Worm (Caenorhabditis elegans) whole organism, L1 larva: ENCODE measurements around the gene inos-1.
"Not testable (repeated sequence)": the region's sequence is repeated elsewhere in the genome, so short reads cannot be mapped to it uniquely, and the experiment has no call there.

Source experiments
- F16B12.6 ChIP-seq: fragments of 150-350 bp; optimal IDR thresholded peaks from 2 replicates; lab custom pipeline; 2014; ENCODE audit warnings: missing biosample characterization, missing genetic modification characterization
- aha-1 ChIP-seq: fragments of 150-350 bp; optimal IDR thresholded peaks from 2 replicates; lab custom pipeline; 2014; ENCODE audit warnings: missing biosample characterization, missing genetic modification characterization
- ceh-8 ChIP-seq: fragments of 200-800 bp; sonication (Bioruptor generic); optimal IDR thresholded peaks from 2 replicates; lab custom pipeline; 2018; ENCODE audit warnings: mild to moderate bottlenecking, missing genetic modification characterization, moderate library complexity, missing compliant biosample characterization
- ceh-90 ChIP-seq: sonication (generic microtip); optimal IDR thresholded peaks from 2 replicates; lab custom pipeline; 2016; ENCODE audit warnings: missing genetic modification characterization, missing compliant biosample characterization
- efl-1 ChIP-seq, 4 experiments: fragments of 150-350 bp; optimal IDR thresholded peaks in 3 of 4; peaks in 1 of 4; 1 replicate in 1 of 4; 2 replicates in 3 of 4; lab custom pipeline; 2014; ENCODE audit warnings: missing biosample characterization in 2 of 4, missing genetic modification characterization in 2 of 4, missing genetic modification reagents in 2 of 4
- efl-3 ChIP-seq: fragments of 200-800 bp; sonication (Bioruptor generic); optimal IDR thresholded peaks from 2 replicates; lab custom pipeline; 2018; ENCODE audit warnings: mild to moderate bottlenecking, missing genetic modification characterization, missing compliant biosample characterization
- elt-3 ChIP-seq, 6 experiments: fragments of 150-350 bp in 1 of 6; sonication (generic microtip); optimal IDR thresholded peaks; 2 replicates each; lab custom pipeline; 2017 to 2018; ENCODE audit warnings: missing biosample characterization in 6 of 6, missing genetic modification characterization in 6 of 6, inconsistent platforms in 1 of 6
- fkh-10 ChIP-seq: sonication (generic microtip); optimal IDR thresholded peaks from 2 replicates; lab custom pipeline; 2017; ENCODE audit warnings: missing biosample characterization, missing genetic modification reagents, missing genetic modification characterization
- fkh-8 ChIP-seq: sonication (generic microtip); optimal IDR thresholded peaks from 2 replicates; lab custom pipeline; 2016; ENCODE audit warnings: mild to moderate bottlenecking, missing genetic modification characterization, missing compliant biosample characterization
- hlh-17 ChIP-seq: fragments of 200-800 bp; sonication (Bioruptor generic); optimal IDR thresholded peaks from 2 replicates; lab custom pipeline; 2018; ENCODE audit warnings: missing genetic modification characterization, mild to moderate bottlenecking, missing compliant biosample characterization, moderate library complexity, borderline replicate concordance
- lin-13 ChIP-seq: fragments of 150-350 bp; optimal IDR thresholded peaks from 2 replicates; lab custom pipeline; 2014; ENCODE audit warnings: missing biosample characterization, missing genetic modification reagents, missing genetic modification characterization
- lin-15B ChIP-seq: fragments of 150-350 bp; sonication (generic microtip); optimal IDR thresholded peaks from 3 replicates; lab custom pipeline; 2014; ENCODE audit warnings: missing biosample characterization, missing genetic modification characterization
- lin-35 ChIP-seq, 2 experiments: fragments of 150-350 bp; optimal IDR thresholded peaks; 2 replicates each; lab custom pipeline; 2014; ENCODE audit warnings: missing biosample characterization in 2 of 2, missing genetic modification characterization in 2 of 2, missing genetic modification reagents in 2 of 2
- lin-39 ChIP-seq: fragments of 150-350 bp; optimal IDR thresholded peaks from 2 replicates; lab custom pipeline; 2014; ENCODE audit warnings: missing biosample characterization, missing genetic modification reagents, missing genetic modification characterization
- lir-3 ChIP-seq: sonication (generic microtip); optimal IDR thresholded peaks from 2 replicates; lab custom pipeline; 2016; ENCODE audit warnings: mild to moderate bottlenecking, missing genetic modification characterization, moderate library complexity, missing compliant biosample characterization; ENCODE audit not compliant: poor library complexity
- lsy-2 ChIP-seq, 2 experiments: fragments of 150-350 bp; optimal IDR thresholded peaks; 2 replicates each; lab custom pipeline; 2014; ENCODE audit warnings: missing biosample characterization in 2 of 2, missing genetic modification characterization in 2 of 2
- mab-9 ChIP-seq: fragments of 200-800 bp; sonication (Bioruptor generic); IDR thresholded peaks from 2 replicates; pipeline ENCODE4 v1.3.6; 2022; ENCODE audit warnings: missing genetic modification reagents, missing genetic modification characterization, missing compliant biosample characterization
- mdl-1 ChIP-seq, 2 experiments: fragments of 150-350 bp; optimal IDR thresholded peaks; 2 replicates each; lab custom pipeline; 2014 to 2017; ENCODE audit warnings: missing biosample characterization in 2 of 2, missing genetic modification characterization in 2 of 2, inconsistent platforms in 1 of 2
- nhr-12 ChIP-seq: sonication (generic microtip); optimal IDR thresholded peaks from 2 replicates; lab custom pipeline; 2017; ENCODE audit warnings: missing biosample characterization, missing genetic modification characterization
- nhr-19 ChIP-seq: fragments of 200-800 bp; sonication (Bioruptor generic); conservative IDR thresholded peaks from 2 replicates; pipeline ENCODE4 v1.3.6; 2022; ENCODE audit warnings: missing genetic modification characterization, missing compliant biosample characterization
- nhr-28 ChIP-seq: fragments of 150-350 bp; optimal IDR thresholded peaks from 2 replicates; lab custom pipeline; 2014; ENCODE audit warnings: missing biosample characterization, missing genetic modification characterization
- nhr-47 ChIP-seq: sonication (generic microtip); optimal IDR thresholded peaks from 2 replicates; lab custom pipeline; 2016; ENCODE audit warnings: mild to moderate bottlenecking, missing genetic modification characterization, moderate library complexity, missing compliant biosample characterization
- nhr-71 ChIP-seq: sonication (generic microtip); optimal IDR thresholded peaks from 2 replicates; lab custom pipeline; 2016; ENCODE audit warnings: mild to moderate bottlenecking, missing genetic modification characterization, moderate library complexity, missing compliant biosample characterization
- nhr-84 ChIP-seq: sonication (generic microtip); optimal IDR thresholded peaks from 2 replicates; lab custom pipeline; 2017; ENCODE audit warnings: missing biosample characterization, missing genetic modification characterization
- nhr-90 ChIP-seq: sonication (generic microtip); optimal IDR thresholded peaks from 2 replicates; lab custom pipeline; 2016; ENCODE audit warnings: mild to moderate bottlenecking, missing genetic modification characterization, missing compliant biosample characterization; ENCODE audit not compliant: poor library complexity
- rnt-1 ChIP-seq: sonication (generic microtip); optimal IDR thresholded peaks from 2 replicates; lab custom pipeline; 2016; ENCODE audit warnings: mild to moderate bottlenecking, missing genetic modification characterization, moderate library complexity, missing compliant biosample characterization
- snu-23 ChIP-seq: sonication (generic microtip); optimal IDR thresholded peaks from 2 replicates; lab custom pipeline; 2016; ENCODE audit warnings: missing genetic modification characterization, missing compliant biosample characterization
- sox-4 ChIP-seq: sonication (generic microtip); optimal IDR thresholded peaks from 2 replicates; lab custom pipeline; 2016; ENCODE audit warnings: missing genetic modification characterization, missing compliant biosample characterization
- unc-30 ChIP-seq: sonication (generic microtip); optimal IDR thresholded peaks from 2 replicates; lab custom pipeline; 2017; ENCODE audit warnings: missing biosample characterization, missing genetic modification characterization
- unc-62 ChIP-seq: fragments of 150-350 bp; optimal IDR thresholded peaks from 2 replicates; lab custom pipeline; 2014; ENCODE audit warnings: missing biosample characterization, missing genetic modification reagents, missing genetic modification characterization
- vab-15 ChIP-seq: sonication (generic microtip); optimal IDR thresholded peaks from 2 replicates; lab custom pipeline; 2017; ENCODE audit warnings: missing genotype, mild to moderate bottlenecking, missing genetic modification characterization, missing compliant biosample characterization
- xbp-1 ChIP-seq: sonication (generic microtip); optimal IDR thresholded peaks from 2 replicates; lab custom pipeline; 2016; ENCODE audit warnings: missing genetic modification characterization, missing compliant biosample characterization
- ztf-11 ChIP-seq, 2 experiments: sonication (generic microtip); optimal IDR thresholded peaks; 2 replicates each; lab custom pipeline; 2016 to 2017; ENCODE audit warnings: missing genetic modification characterization in 2 of 2, missing biosample characterization in 1 of 2, missing compliant biosample characterization in 1 of 2

The inos-1 gene

ce11 chrII:11705787-11706186 lies 5.7 kb upstream of the inos-1 start, which contains the start of gene VF13D12L.3 (continued):
- TF ChIP-seq efl-3 (no peak), vab-15 (no peak), F16B12.6 (tag; lab: Kevin White, UChicago) (no peak), nhr-12 (no peak), lin-13 (no peak)

ce11 chrII:11700635-11701034 lies 535 bp upstream of the inos-1 start:
- no peak for TF ChIP-seq nhr-47 (tag; lab: Kevin White, UChicago)
- no peak for TF ChIP-seq lin-39
- TF ChIP-seq xbp-1 (tag; lab: Kevin White, UChicago): no peak
- no peak for TF ChIP-seq lin-15B
- TF ChIP-seq unc-30 (tag; lab: Kevin White, UChicago): no peak
- TF ChIP-seq rnt-1 (tag; lab: Kevin White, UChicago): no peak
- TF ChIP-seq unc-62 (GFP tag; lab: Kevin White, UChicago): no peak
- no peak for TF ChIP-seq efl-3
- TF ChIP-seq hlh-17 (GFP tag; lab: Kevin White, UChicago): no peak
- TF ChIP-seq nhr-12: no peak
- no peak for TF ChIP-seq mdl-1 (tag; optimal IDR thresholded peaks at IDR 0.05; lab: Kevin White, UChicago)
- TF ChIP-seq fkh-10 (GFP tag; lab: Kevin White, UChicago): no peak
- no peak for TF ChIP-seq ceh-8 (GFP tag; lab: Kevin White, UChicago)
- TF ChIP-seq, all 84 proteins: peak for 0

DNA sequence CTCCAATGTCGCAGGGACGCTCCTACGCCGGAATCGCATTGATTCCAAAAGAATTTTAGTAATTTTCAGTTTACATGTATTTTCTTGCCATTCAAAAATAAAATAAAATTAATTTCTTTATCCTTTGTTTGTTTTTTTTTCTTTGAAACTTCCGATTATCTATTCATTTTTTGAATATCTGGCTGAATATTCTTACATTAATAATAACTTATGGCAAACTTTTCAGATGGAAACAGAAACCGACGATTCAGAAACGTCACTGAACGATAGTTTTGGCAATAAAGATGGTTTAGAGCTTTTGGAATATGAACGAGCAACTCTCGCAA lies 4.2 kb downstream of the inos-1 start, which contains the start of gene xpf-1:
TSS of gene xpf-1 (plus strand) at position 227 of the 326 bp plus-strand sequence.
- no peak for TF ChIP-seq aha-1 (tag; lab: Kevin White, UChicago)
- no peak for TF ChIP-seq ceh-90
- TF ChIP-seq lir-3 (tag; lab: Kevin White, UChicago): no peak
- no peak for TF ChIP-seq sox-4 (tag; lab: Kevin White, UChicago)
- TF ChIP-seq nhr-84: no peak
- no peak for TF ChIP-seq nhr-71 (tag; lab: Kevin White, UChicago)
- no peak for TF ChIP-seq nhr-28 (tag; lab: Kevin White, UChicago)
- no peak for TF ChIP-seq elt-3 (tag; optimal IDR thresholded peaks at IDR 0.05; lab: Kevin White, UChicago)
- TF ChIP-seq lin-39: no peak
- no peak for TF ChIP-seq lin-15B
- no peak for TF ChIP-seq F16B12.6 (tag; lab: Kevin White, UChicago)
- TF ChIP-seq vab-15: no peak
- TF ChIP-seq nhr-90: no peak
- TF ChIP-seq unc-62 (GFP tag; lab: Kevin White, UChicago): no peak
- TF ChIP-seq fkh-8 (tag; lab: Kevin White, UChicago): no peak
- TF ChIP-seq mab-9: no peak
- TF ChIP-seq ztf-11 (tag; optimal IDR thresholded peaks at IDR 0.05; lab: Kevin White, UChicago): no peak

- TF ChIP-seq lin-35 (GFP tag; optimal IDR thresholded peaks at IDR 0.05; lab: Kevin White, UChicago): peak in 1 of 2 experiments; percentile 23
- TF ChIP-seq efl-1 (optimal IDR thresholded peaks at IDR 0.05; lab: Kevin White, UChicago): not testable (repeated sequence)
- peak in 1 of 2 experiments; percentile 23 for TF ChIP-seq efl-1 (GFP tag; optimal IDR thresholded peaks at IDR 0.05 in 1 of 2; lab: Kevin White, UChicago)
- peak; percentile 10 for TF ChIP-seq nhr-90
- TF ChIP-seq lsy-2 (tag; optimal IDR thresholded peaks at IDR 0.05; lab: Kevin White, UChicago): peak in 1 of 2 experiments; percentile 14
- peak; percentile 12 for TF ChIP-seq nhr-71 (tag; lab: Kevin White, UChicago)
- TF ChIP-seq nhr-19 (GFP tag; lab: Robert Waterston, UW): 0 out of 2 replicates have a peak, but pooled peaks have one; percentile 11
- TF ChIP-seq snu-23: peak; percentile 6
Measured at ce11 chrII:11695161-11695944, 4.7 kb downstream of the inos-1 start, which contains the start of gene tars-1. tars-1 (minus strand) TSS chrII:11695657.
